Worm (Caenorhabditis elegans) whole organism, L4/young adult: ENCODE data around the gene Y53G8AM.8.
A peak's percentile ranks its signal among the peaks of the same experiment; 100 is the strongest.

Experiments used
- W03F9.2 ChIP-seq: fragments of 150-350 bp; optimal IDR thresholded peaks from 2 replicates; lab custom pipeline; 2014; ENCODE audit warnings: missing biosample characterization, missing genetic modification characterization
- him-1 ChIP-seq: sonication (generic microtip); optimal IDR thresholded peaks from 2 replicates; lab custom pipeline; 2016; ENCODE audit warnings: missing genotype, missing genetic modification reagents, missing genetic modification characterization, missing compliant biosample characterization

ce11 chrIII:3279304-3279703 is 794 bp upstream of the Y53G8AM.8 start:
- no peak for TF ChIP-seq him-1
- TF ChIP-seq W03F9.2 = peak; percentile 49
